Worm (Caenorhabditis elegans) whole organism, late embryonic: ENCODE data around the gene W09G12.6.

Experiments used
- C08G9.2 ChIP-seq: sonication (generic microtip); optimal IDR thresholded peaks from 2 replicates; lab custom pipeline; 2016; ENCODE audit warnings: mild to moderate bottlenecking, missing genetic modification characterization, moderate library complexity, missing compliant biosample characterization
- C38D4.7 ChIP-seq: fragments of 200-800 bp; sonication (Bioruptor generic); optimal IDR thresholded peaks from 2 replicates; lab custom pipeline; 2018; ENCODE audit warnings: mild to moderate bottlenecking, missing genetic modification characterization, moderate library complexity, missing compliant biosample characterization
- F13H6.1 ChIP-seq: sonication (generic microtip); optimal IDR thresholded peaks from 2 replicates; lab custom pipeline; 2016; ENCODE audit warnings: missing genetic modification characterization, missing compliant biosample characterization
- ceh-18 ChIP-seq: sonication (generic microtip); optimal IDR thresholded peaks from 2 replicates; lab custom pipeline; 2016; ENCODE audit warnings: missing genetic modification characterization, missing compliant biosample characterization
- ceh-6 ChIP-seq: fragments of 200-800 bp; sonication (Bioruptor generic); optimal IDR thresholded peaks from 2 replicates; lab custom pipeline; 2018; ENCODE audit warnings: mild to moderate bottlenecking, missing genetic modification characterization, missing compliant biosample characterization
- madf-2 ChIP-seq: sonication (generic microtip); optimal IDR thresholded peaks from 2 replicates; lab custom pipeline; 2017; ENCODE audit warnings: missing genetic modification characterization, missing compliant biosample characterization
- odd-2 ChIP-seq: sonication (generic microtip); optimal IDR thresholded peaks from 2 replicates; lab custom pipeline; 2017; ENCODE audit warnings: antibody characterized with exemption, mild to moderate bottlenecking, missing genetic modification characterization, missing compliant biosample characterization

- TF ChIP-seq odd-2 (tag; lab: Kevin White, UChicago) (no peak), C08G9.2 (tag; lab: Kevin White, UChicago) (no peak), ceh-6 (GFP tag; lab: Kevin White, UChicago) (no peak), madf-2 (tag; lab: Kevin White, UChicago) (no peak), ceh-18 (no peak), F13H6.1 (tag; lab: Kevin White, UChicago) (no peak), C38D4.7 (no peak)
Measured at ce11 chrIV:1232419-1233145, 893 bp downstream of the W09G12.6 start.
